Fruit fly (Drosophila melanogaster): ENCODE measurements around the gene CG33285.

dm6 chr3L:21070063-21070462 is 18.7 kb downstream of the CG33285 start:
- TF ChIP-seq Dll (optimal IDR thresholded peaks at IDR 0.05), result no peak
- TF ChIP-seq usp (GFP tag; optimal IDR thresholded peaks at IDR 0.05), result no peak
- no peak for TF ChIP-seq pan (optimal IDR thresholded peaks at IDR 0.05)
